Worm (Caenorhabditis elegans): Measurements from ENCODE around the gene bkip-1.

DNA sequence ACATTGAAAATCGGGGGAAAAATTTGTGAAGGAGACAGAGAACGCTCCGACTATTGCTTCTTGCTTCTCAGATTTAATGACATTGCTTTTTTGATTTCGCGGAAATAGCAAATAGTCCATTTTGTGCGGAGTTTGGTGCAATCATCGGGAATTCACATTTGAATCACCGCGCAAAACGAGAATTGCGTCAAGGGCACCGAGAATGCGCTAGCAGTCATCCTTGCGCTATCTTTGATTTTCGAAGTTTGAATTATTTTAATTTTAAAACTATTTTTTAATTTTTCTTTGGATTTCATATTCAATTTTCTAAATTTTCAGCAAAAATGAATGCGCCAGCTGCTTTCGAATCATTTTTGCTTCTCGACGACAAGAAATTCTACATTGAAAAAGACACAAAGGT, 41.3 kb upstream of the bkip-1 start, which contains the start of gene rpb-11:
- TF ChIP-seq flt-1 (GFP tag; IDR thresholded peaks at IDR 0.05) (peak; percentile 82), T22C8.4 (GFP tag; IDR thresholded peaks at IDR 0.05) (no peak), ztf-23 (GFP tag; IDR thresholded peaks at IDR 0.05) (0 out of 2 replicates have a peak, but pooled peaks have one; percentile 10)
